Fruit fly (Drosophila melanogaster): ENCODE data around the gene CG12985.

dm6 chrX:17872310-17872709, 11.2 kb upstream of the CG12985 start:
- TF ChIP-seq CG15336 (GFP tag; IDR thresholded peaks at IDR 0.05) (no peak), Blimp-1 (GFP tag; optimal IDR thresholded peaks at IDR 0.05) (no peak), lz (GFP tag; optimal IDR thresholded peaks at IDR 0.05) (no peak), CG10631 (GFP tag; optimal IDR thresholded peaks at IDR 0.05) (no peak), CG8119 (GFP tag; IDR thresholded peaks at IDR 0.05) (no peak), esn (GFP tag; optimal IDR thresholded peaks at IDR 0.05) (no peak), pdm3 (GFP tag; optimal IDR thresholded peaks at IDR 0.05) (no peak), CG34406 (GFP tag; optimal IDR thresholded peaks at IDR 0.05) (no peak), Lpt (GFP tag; optimal IDR thresholded peaks at IDR 0.05) (no peak), CG11762 (GFP tag; optimal IDR thresholded peaks at IDR 0.05; ENCODE audit: insufficient read depth) (no peak)
